Worm (Caenorhabditis elegans): ENCODE data around the gene Y32G9A.12.

DNA sequence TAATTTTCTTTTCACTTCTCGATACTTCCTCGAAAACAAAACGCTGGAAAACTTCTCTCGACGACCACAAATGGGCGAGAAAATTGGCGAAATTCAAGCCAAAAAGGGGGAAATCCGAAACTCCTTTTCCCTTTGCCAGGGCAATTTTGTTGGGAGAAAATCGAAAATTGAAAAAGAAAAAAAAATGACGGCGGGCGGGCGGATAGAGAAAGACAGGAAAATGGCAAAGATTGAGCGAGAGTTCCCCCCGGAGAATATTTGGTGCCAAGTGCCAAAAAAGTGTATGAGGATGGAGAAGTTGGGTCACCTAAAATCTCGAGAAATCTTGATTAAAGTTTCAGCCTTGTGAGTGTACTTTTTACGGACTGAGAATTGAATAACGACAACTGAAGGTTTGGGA lies 31.7 kb downstream of the Y32G9A.12 start:
- TF ChIP-seq aly-1 (tag; optimal IDR thresholded peaks at IDR 0.05) (no peak), ets-7 (tag; optimal IDR thresholded peaks at IDR 0.05) (no peak), hnd-1 (tag; optimal IDR thresholded peaks at IDR 0.05) (no peak)
